Worm (Caenorhabditis elegans): ENCODE results near the gene tni-4.

tni-4 gene

DNA sequence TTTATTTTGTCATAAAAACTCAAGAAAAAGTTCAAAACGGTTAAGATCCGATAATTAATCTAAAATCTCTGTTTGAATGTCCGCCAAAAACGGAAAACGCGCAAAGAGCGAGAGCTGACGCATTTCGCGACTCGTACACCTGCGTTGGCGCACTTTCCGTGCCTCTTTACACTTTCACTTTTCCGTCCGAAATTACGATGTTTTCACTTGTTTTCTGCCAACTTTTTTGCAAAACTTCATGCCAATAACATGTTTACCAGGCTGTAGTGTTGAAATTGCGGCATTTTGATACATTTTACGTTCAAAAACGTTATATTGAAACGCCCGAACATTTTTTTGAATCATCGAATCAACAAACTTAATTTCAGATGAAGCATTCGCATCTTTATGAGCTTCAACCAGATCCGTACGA is 20.6 kb upstream of the tni-4 start, which contains the start of gene W03F8.4 (continued):
- TF ChIP-seq ceh-14 (tag; optimal IDR thresholded peaks at IDR 0.05) (peak; percentile 3), sdc-2 (tag; optimal IDR thresholded peaks at IDR 0.05) (peak; percentile 16), dve-1 (tag; optimal IDR thresholded peaks at IDR 0.05) (no peak), ceh-34 (tag; optimal IDR thresholded peaks at IDR 0.05) (peak; percentile 64), rnt-1 (tag; optimal IDR thresholded peaks at IDR 0.05) (peak; percentile 71)

- TF ChIP-seq tbx-7 (tag; optimal IDR thresholded peaks at IDR 0.05) (no peak), ceh-31 (tag; optimal IDR thresholded peaks at IDR 0.05) (no peak), hlh-15 (tag; optimal IDR thresholded peaks at IDR 0.05) (no peak), unc-86 (tag; optimal IDR thresholded peaks at IDR 0.05) (no peak), hlh-6 (tag; optimal IDR thresholded peaks at IDR 0.05) (no peak), sdc-2 (tag; optimal IDR thresholded peaks at IDR 0.05) (no peak), ceh-14 (tag; optimal IDR thresholded peaks at IDR 0.05) (no peak), sox-4 (tag; optimal IDR thresholded peaks at IDR 0.05) (no peak)
Observed at ce11 chrIV:5186480-5187205, 17.7 kb upstream of the tni-4 start, which contains the start of the genes W03F8.6 and mtrf-1L. TSS of gene W03F8.6 (minus strand) at chrIV:5186580. TSS of gene mtrf-1L (plus strand) at chrIV:5187155.

- TF ChIP-seq pat-9 (tag; optimal IDR thresholded peaks at IDR 0.05) (no peak), K09A11.1 (tag; optimal IDR thresholded peaks at IDR 0.05; ENCODE audit: insufficient read depth) (no peak), ceh-2 (tag; optimal IDR thresholded peaks at IDR 0.05) (no peak), ceh-19 (GFP tag; optimal IDR thresholded peaks at IDR 0.05) (no peak), C08G9.2 (tag; optimal IDR thresholded peaks at IDR 0.05) (peak; percentile 20), pag-3 (tag; optimal IDR thresholded peaks at IDR 0.05; ENCODE audit: borderline replicate concordance) (no peak), lin-11 (tag; optimal IDR thresholded peaks at IDR 0.05) (no peak), ceh-6 (GFP tag; optimal IDR thresholded peaks at IDR 0.05) (no peak)
Observed at ce11 chrIV:5188051-5188450, 16.3 kb upstream of the tni-4 start.

DNA sequence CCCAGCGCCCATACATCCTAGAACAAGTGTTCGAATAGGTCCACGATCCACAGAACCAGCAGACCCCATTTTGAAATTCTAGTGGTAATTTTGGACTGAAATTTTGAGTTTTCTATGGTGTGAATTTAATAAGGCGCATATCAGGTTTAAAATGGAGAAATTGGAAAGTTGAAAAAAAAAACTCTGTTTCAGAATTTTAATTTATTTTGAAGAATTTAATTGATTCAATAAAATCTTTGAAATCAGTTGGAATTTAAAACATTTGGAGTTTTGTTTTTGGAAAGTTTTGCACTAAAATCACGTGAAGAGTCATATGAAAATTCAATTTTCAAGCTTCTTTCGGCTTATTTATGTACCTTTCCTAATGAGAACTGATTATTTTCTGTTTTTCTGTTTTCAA is 8.9 kb upstream of the tni-4 start, which contains the start of gene gpa-18:
Gene gpa-18, minus strand, starts transcription at position 101 of the 400 bp plus-strand sequence.
- no peak for TF ChIP-seq nfya-1 (tag; optimal IDR thresholded peaks at IDR 0.05)
- TF ChIP-seq fkh-10 (GFP tag; optimal IDR thresholded peaks at IDR 0.05), result no peak
- no peak for TF ChIP-seq pat-9 (tag; optimal IDR thresholded peaks at IDR 0.05)
- TF ChIP-seq zip-5 (tag; optimal IDR thresholded peaks at IDR 0.05), result no peak
- no peak for TF ChIP-seq T23F11.4 (GFP tag; optimal IDR thresholded peaks at IDR 0.05)
- TF ChIP-seq C08G9.2 (tag; optimal IDR thresholded peaks at IDR 0.05), result no peak
- no peak for TF ChIP-seq hlh-6 (tag; optimal IDR thresholded peaks at IDR 0.05)

ce11 chrIV:5200813-5201212 is 3.6 kb upstream of the tni-4 start:
- TF ChIP-seq npax-4 (tag; optimal IDR thresholded peaks at IDR 0.05) (no peak), nhr-11 (tag; optimal IDR thresholded peaks at IDR 0.05) (no peak), fax-1 (tag; optimal IDR thresholded peaks at IDR 0.05) (no peak), mec-3 (tag; optimal IDR thresholded peaks at IDR 0.05; ENCODE audit: borderline replicate concordance) (no peak), tbx-2 (tag; optimal IDR thresholded peaks at IDR 0.05) (no peak), eyg-1 (tag; optimal IDR thresholded peaks at IDR 0.05) (no peak), che-1 (tag; optimal IDR thresholded peaks at IDR 0.05) (no peak), C38D4.7 (GFP tag; optimal IDR thresholded peaks at IDR 0.05) (no peak), pha-2 (tag; optimal IDR thresholded peaks at IDR 0.05) (no peak), pat-9 (tag; optimal IDR thresholded peaks at IDR 0.05) (no peak), ceh-14 (tag; optimal IDR thresholded peaks at IDR 0.05) (no peak), ceh-6 (GFP tag; optimal IDR thresholded peaks at IDR 0.05) (no peak), gmeb-2 (tag; optimal IDR thresholded peaks at IDR 0.05) (no peak), pax-1 (tag; optimal IDR thresholded peaks at IDR 0.05) (no peak), ceh-34 (tag; optimal IDR thresholded peaks at IDR 0.05) (no peak), sox-4 (tag; optimal IDR thresholded peaks at IDR 0.05) (no peak), elt-2 (tag; optimal IDR thresholded peaks at IDR 0.05) (no peak), sdc-2 (tag; optimal IDR thresholded peaks at IDR 0.05) (no peak), lin-11 (tag; optimal IDR thresholded peaks at IDR 0.05) (no peak)
